Worm (Caenorhabditis elegans) whole organism, L3 larva: ENCODE data around the gene Y73B6A.3.

Experiments used
- aly-2 ChIP-seq: fragments of 150-350 bp; optimal IDR thresholded peaks from 2 replicates; lab custom pipeline; 2014; ENCODE audit warnings: missing biosample characterization, missing genetic modification characterization
- egl-27 ChIP-seq: sonication (generic microtip); optimal IDR thresholded peaks from 4 replicates; lab custom pipeline; 2017; ENCODE audit warnings: missing biosample characterization, missing genetic modification reagents, missing genetic modification characterization
- egl-5 ChIP-seq: fragments of 150-350 bp; optimal IDR thresholded peaks from 2 replicates; lab custom pipeline; 2017; ENCODE audit warnings: missing biosample characterization, missing genetic modification reagents, missing genetic modification characterization, inconsistent platforms
- nfya-1 ChIP-seq: sonication (generic microtip); optimal IDR thresholded peaks from 2 replicates; lab custom pipeline; 2017; ENCODE audit warnings: missing genetic modification characterization, mild to moderate bottlenecking, missing compliant biosample characterization, antibody characterized with exemption, moderate library complexity; ENCODE audit not compliant: insufficient read depth
- nhr-23 ChIP-seq: fragments of 150-350 bp; optimal IDR thresholded peaks from 2 replicates; lab custom pipeline; 2014; ENCODE audit warnings: missing biosample characterization, missing genetic modification reagents, missing genetic modification characterization
- pha-4 ChIP-seq: fragments of 150-350 bp; optimal IDR thresholded peaks from 2 replicates; lab custom pipeline; 2014; ENCODE audit warnings: missing biosample characterization, missing genetic modification reagents, missing genetic modification characterization
- pqm-1 ChIP-seq: fragments of 150-350 bp; optimal IDR thresholded peaks from 2 replicates; lab custom pipeline; 2017; ENCODE audit warnings: missing biosample characterization, missing genetic modification characterization, inconsistent platforms
- tbx-2 ChIP-seq: sonication (generic microtip); optimal IDR thresholded peaks from 2 replicates; lab custom pipeline; 2016; ENCODE audit warnings: mild to moderate bottlenecking, missing genetic modification characterization, missing compliant biosample characterization
- zag-1 ChIP-seq: fragments of 150-350 bp; optimal IDR thresholded peaks from 2 replicates; lab custom pipeline; 2014; ENCODE audit warnings: missing biosample characterization, missing genetic modification characterization

ce11 chrIV:6770407-6770883 is 30.4 kb upstream of the Y73B6A.3 start, which contains the start of gene anat-1:
- no peak for TF ChIP-seq pqm-1 (tag; lab: Kevin White, UChicago)
- TF ChIP-seq pha-4 (tag; lab: Kevin White, UChicago): no peak
- TF ChIP-seq zag-1 (tag; lab: Kevin White, UChicago): no peak
- TF ChIP-seq egl-27 (tag; lab: Kevin White, UChicago): no peak
- TF ChIP-seq nhr-23 (tag; lab: Kevin White, UChicago): no peak
- no peak for TF ChIP-seq aly-2 (tag; lab: Kevin White, UChicago)
- TF ChIP-seq tbx-2: no peak
- TF ChIP-seq nfya-1 (tag; lab: Kevin White, UChicago): no peak
- TF ChIP-seq egl-5 (tag; lab: Kevin White, UChicago): no peak
